Worm (Caenorhabditis elegans) whole organism, L1 larva: ENCODE measurements around the gene srh-128.
"Not testable (repeated sequence)": the region's sequence is repeated elsewhere in the genome, so short reads cannot be mapped to it uniquely, and the experiment has no call there.

Experiments used
- C16A3.4 ChIP-seq: fragments of 150-350 bp; optimal IDR thresholded peaks from 2 replicates; lab custom pipeline; 2014; ENCODE audit warnings: missing biosample characterization, missing genetic modification characterization
- F16B12.6 ChIP-seq: fragments of 150-350 bp; optimal IDR thresholded peaks from 2 replicates; lab custom pipeline; 2014; ENCODE audit warnings: missing biosample characterization, missing genetic modification characterization
- blmp-1 ChIP-seq: fragments of 150-350 bp; optimal IDR thresholded peaks from 2 replicates; lab custom pipeline; 2014; ENCODE audit warnings: missing biosample characterization, missing genetic modification characterization
- ceh-90 ChIP-seq: sonication (generic microtip); optimal IDR thresholded peaks from 2 replicates; lab custom pipeline; 2016; ENCODE audit warnings: missing genetic modification characterization, missing compliant biosample characterization
- efl-1 ChIP-seq, 4 experiments: fragments of 150-350 bp; optimal IDR thresholded peaks in 3 of 4; peaks in 1 of 4; 1 replicate in 1 of 4; 2 replicates in 3 of 4; lab custom pipeline; 2014; ENCODE audit warnings: missing biosample characterization in 2 of 4, missing genetic modification characterization in 2 of 4, missing genetic modification reagents in 2 of 4
- fkh-10 ChIP-seq: sonication (generic microtip); optimal IDR thresholded peaks from 2 replicates; lab custom pipeline; 2017; ENCODE audit warnings: missing biosample characterization, missing genetic modification reagents, missing genetic modification characterization
- fkh-8 ChIP-seq: sonication (generic microtip); optimal IDR thresholded peaks from 2 replicates; lab custom pipeline; 2016; ENCODE audit warnings: mild to moderate bottlenecking, missing genetic modification characterization, missing compliant biosample characterization
- fos-1 ChIP-seq: fragments of 150-350 bp; optimal IDR thresholded peaks from 2 replicates; lab custom pipeline; 2014; ENCODE audit warnings: missing biosample characterization, missing genetic modification characterization
- lin-14 ChIP-seq: fragments of 200-800 bp; sonication (Bioruptor generic); optimal IDR thresholded peaks from 2 replicates; lab custom pipeline; 2018; ENCODE audit warnings: mild to moderate bottlenecking, missing genetic modification characterization, moderate library complexity, missing compliant biosample characterization
- nhr-28 ChIP-seq: fragments of 150-350 bp; optimal IDR thresholded peaks from 2 replicates; lab custom pipeline; 2014; ENCODE audit warnings: missing biosample characterization, missing genetic modification characterization
- tbx-2 ChIP-seq: sonication (generic microtip); optimal IDR thresholded peaks from 2 replicates; lab custom pipeline; 2016; ENCODE audit warnings: missing genetic modification characterization, missing compliant biosample characterization

srh-128 gene

DNA sequence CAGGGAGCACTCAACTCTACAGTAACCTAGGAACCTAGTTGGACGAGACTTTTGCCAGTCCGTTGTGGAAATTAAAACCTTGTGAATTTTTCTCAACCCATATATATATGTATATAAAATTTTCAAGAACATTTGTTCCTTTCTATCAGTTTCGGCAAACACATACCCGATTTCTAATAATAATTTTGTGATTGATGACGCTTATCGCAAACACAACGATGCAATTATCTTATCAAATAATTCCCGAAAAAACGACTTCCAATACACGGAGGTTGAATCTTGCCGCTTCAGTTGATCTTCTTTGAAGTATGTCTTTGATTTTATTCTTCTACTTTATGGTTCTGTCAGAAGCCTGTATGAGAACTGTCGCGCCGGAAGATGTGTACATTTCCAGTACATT lies 40.0 kb downstream of the srh-128 start, which contains the start of gene F22E5.2:
F22E5.2 (plus strand) TSS at position 301 of the 400 bp plus-strand sequence.
- TF ChIP-seq C16A3.4 (tag; lab: Kevin White, UChicago); nhr-28; tbx-2 (tag; lab: Kevin White, UChicago): not testable (repeated sequence)

DNA sequence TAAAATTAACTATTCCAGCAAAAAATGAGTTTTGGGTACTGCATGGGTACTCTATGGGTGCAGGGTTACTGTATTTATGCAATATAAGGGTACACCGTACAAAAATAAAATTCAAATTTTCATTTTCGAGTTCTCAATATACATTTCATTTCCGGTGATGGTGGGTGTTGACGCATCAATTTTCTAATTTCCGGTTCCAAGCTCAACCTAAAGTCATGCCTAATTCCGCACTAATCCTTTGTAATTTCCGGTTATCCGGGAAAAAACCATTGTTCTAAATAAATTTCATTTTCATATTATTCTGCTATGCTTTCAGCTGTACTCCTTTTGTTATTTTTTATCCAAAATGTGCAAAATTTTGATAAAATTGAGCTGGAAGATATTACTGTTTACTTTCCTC lies 45.7 kb downstream of the srh-128 start, which contains the start of gene gcy-21:
gcy-21 (plus strand) TSS at position 301 of the 400 bp plus-strand sequence.
- TF ChIP-seq lin-14 (GFP tag; lab: Kevin White, UChicago) (no peak), efl-1 (optimal IDR thresholded peaks at IDR 0.05; lab: Kevin White, UChicago) (no peak), efl-1 (GFP tag; optimal IDR thresholded peaks at IDR 0.05 in 1 of 2; lab: Kevin White, UChicago) (peak in 1 of 2 experiments; percentile 13), fkh-8 (tag; lab: Kevin White, UChicago) (peak; percentile 7), fos-1 (tag; lab: Kevin White, UChicago) (no peak)

DNA sequence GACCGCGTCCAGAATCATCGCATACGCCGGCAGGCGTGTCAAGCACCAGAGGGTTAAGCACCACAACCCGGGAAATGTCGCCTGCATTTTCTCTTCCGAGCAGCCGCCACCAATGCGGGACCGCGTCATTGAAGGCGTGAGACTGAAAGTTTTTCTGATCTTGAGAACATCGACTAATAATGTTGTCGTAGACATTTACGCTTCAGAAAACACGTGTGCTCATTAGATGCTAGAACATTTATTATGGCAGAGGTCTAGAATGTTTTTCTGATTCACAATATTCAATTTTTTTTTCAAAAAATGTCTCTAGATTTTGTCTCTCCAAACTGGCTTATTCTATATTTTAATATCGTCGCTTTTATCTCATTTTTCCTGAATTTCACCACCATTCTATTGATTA lies 48.5 kb downstream of the srh-128 start, which contains the start of gene sri-47:
sri-47 (plus strand) TSS at position 301 of the 400 bp plus-strand sequence.
- TF ChIP-seq blmp-1 (tag; lab: Kevin White, UChicago), result no peak
- TF ChIP-seq lin-14 (GFP tag; lab: Kevin White, UChicago), result no peak
- no peak for TF ChIP-seq F16B12.6 (tag; lab: Kevin White, UChicago)
- no peak for TF ChIP-seq fkh-10
- no peak for TF ChIP-seq ceh-90 (tag; lab: Kevin White, UChicago)
- TF ChIP-seq, all 84 proteins: peak for 0
